Fruit fly (Drosophila melanogaster) Kc167 (cell line): ENCODE measurements around the gene CG10011.

ENCODE experiments used
- Myc ChIP-seq: fragments of >200 bp; optimal IDR thresholded peaks from 2 replicates; lab custom pipeline; 2017; ENCODE audit warnings: missing external identifiers
- Sin3A ChIP-seq: fragments of >200 bp; optimal IDR thresholded peaks from 2 replicates; lab custom pipeline; 2018; ENCODE audit warnings: missing external identifiers
- h ChIP-seq: fragments of >200 bp; optimal IDR thresholded peaks from 3 replicates; lab custom pipeline; 2018; ENCODE audit warnings: missing external identifiers
- insv ChIP-seq: fragments of >200 bp; optimal IDR thresholded peaks from 3 replicates; lab custom pipeline; 2018; ENCODE audit warnings: missing external identifiers
- psq ChIP-seq: fragments of >200 bp; optimal IDR thresholded peaks from 2 replicates; lab custom pipeline; 2017; ENCODE audit warnings: missing external identifiers
- ttk ChIP-seq: sonication (Bioruptor generic); optimal IDR thresholded peaks from 2 replicates; lab custom pipeline; 2017; ENCODE audit warnings: missing external identifiers

DNA sequence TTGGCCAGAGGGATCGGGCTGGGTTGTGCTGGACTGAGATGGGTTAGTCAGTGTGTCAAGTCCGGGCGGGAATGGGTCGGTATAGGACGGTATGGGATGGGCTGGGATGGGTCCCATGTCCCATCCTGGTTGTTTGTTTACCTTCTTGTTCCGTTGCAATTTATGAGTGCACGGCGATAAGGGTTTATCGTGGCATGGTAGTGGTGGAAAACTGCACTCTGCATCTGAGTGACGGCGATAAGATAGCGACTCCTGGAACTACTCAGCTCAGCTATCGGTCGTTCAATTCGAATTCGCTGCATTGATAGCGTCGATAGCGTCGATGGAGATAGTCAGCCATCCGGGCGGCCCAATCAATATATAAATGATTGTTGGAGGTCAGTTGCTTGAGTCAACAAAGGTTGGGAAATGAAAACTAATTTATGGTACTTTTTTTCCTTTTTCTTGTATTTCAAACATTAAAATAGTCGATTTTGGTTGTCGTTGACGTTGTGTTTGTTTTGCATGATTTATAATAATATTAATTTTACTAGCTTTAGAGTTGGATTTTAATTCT is 54.3 kb downstream of the CG10011 start:
- TF ChIP-seq h (no peak), Myc (lab: Kevin White, UChicago) (no peak), ttk (lab: Kevin White, UChicago) (no peak), insv (lab: Kevin White, UChicago) (no peak), psq (lab: Kevin White, UChicago) (no peak), Sin3A (no peak)
